Worm (Caenorhabditis elegans): ENCODE measurements around the gene W03B1.3.

DNA sequence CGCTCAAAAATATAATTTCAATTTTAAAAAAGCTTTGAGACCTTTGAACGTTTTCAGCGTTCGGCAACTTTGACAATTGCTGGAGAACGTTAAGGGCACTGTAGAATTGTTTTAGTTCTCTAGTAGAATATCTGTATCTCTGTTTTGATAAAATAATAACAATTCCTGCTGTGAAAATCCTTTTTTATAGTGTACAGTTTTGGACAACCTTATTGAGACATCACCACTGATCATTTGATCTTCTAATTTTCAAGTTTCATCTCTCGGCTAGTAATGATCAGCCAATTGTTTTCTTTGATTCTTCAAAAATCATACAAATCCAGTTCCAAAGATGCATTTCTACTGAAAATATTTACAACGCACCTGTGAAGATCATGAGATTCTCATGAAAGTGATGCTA is 43.5 kb downstream of the W03B1.3 start, which contains the start of gene F15E6.10:
- TF ChIP-seq unc-62 (GFP tag; optimal IDR thresholded peaks at IDR 0.05), result no peak
- TF ChIP-seq flh-1 (GFP tag; optimal IDR thresholded peaks at IDR 0.05), result no peak
- no peak for TF ChIP-seq nhr-76 (tag; optimal IDR thresholded peaks at IDR 0.05)
- no peak for TF ChIP-seq unc-39 (tag; optimal IDR thresholded peaks at IDR 0.05)
- no peak for TF ChIP-seq lsy-2 (tag; optimal IDR thresholded peaks at IDR 0.05)
- no peak for TF ChIP-seq nhr-237 (tag; optimal IDR thresholded peaks at IDR 0.05)
- TF ChIP-seq elt-3 (tag; optimal IDR thresholded peaks at IDR 0.05), result no peak
- no peak for TF ChIP-seq mep-1 (tag; optimal IDR thresholded peaks at IDR 0.05)

All from whole organism, mixed stage, embryonic.